Worm (Caenorhabditis elegans) whole organism, L1 larva: ENCODE data around the gene srh-212.

Source experiments
- ama-1 ChIP-seq: fragments of 150-350 bp; optimal IDR thresholded peaks from 2 replicates; lab custom pipeline; 2014
- nhr-19 ChIP-seq: fragments of 200-800 bp; sonication (Bioruptor generic); conservative IDR thresholded peaks from 2 replicates; pipeline ENCODE4 v1.3.6; 2022; ENCODE audit warnings: missing genetic modification characterization, missing compliant biosample characterization
- nhr-47 ChIP-seq: sonication (generic microtip); optimal IDR thresholded peaks from 2 replicates; lab custom pipeline; 2016; ENCODE audit warnings: mild to moderate bottlenecking, missing genetic modification characterization, moderate library complexity, missing compliant biosample characterization
- nhr-90 ChIP-seq: sonication (generic microtip); optimal IDR thresholded peaks from 2 replicates; lab custom pipeline; 2016; ENCODE audit warnings: mild to moderate bottlenecking, missing genetic modification characterization, missing compliant biosample characterization; ENCODE audit not compliant: poor library complexity
- unc-130 ChIP-seq: fragments of 150-350 bp; optimal IDR thresholded peaks from 2 replicates; lab custom pipeline; 2017; ENCODE audit warnings: missing biosample characterization, missing genetic modification characterization, inconsistent platforms
- unc-62 ChIP-seq: fragments of 150-350 bp; optimal IDR thresholded peaks from 2 replicates; lab custom pipeline; 2014; ENCODE audit warnings: missing biosample characterization, missing genetic modification reagents, missing genetic modification characterization

ce11 chrV:3631591-3631990 is 34.6 kb upstream of the srh-212 start, which contains the start of gene F59B1.6:
- TF ChIP-seq nhr-90 (tag; lab: Kevin White, UChicago), result no peak
- no peak for TF ChIP-seq unc-62 (GFP tag; lab: Kevin White, UChicago)
- TF ChIP-seq ama-1 (lab: Kevin White, UChicago), result no peak
- no peak for TF ChIP-seq unc-130
- TF ChIP-seq nhr-19, result no peak
- no peak for TF ChIP-seq nhr-47 (tag; lab: Kevin White, UChicago)
